Fruit fly (Drosophila melanogaster): Measurements from ENCODE around the gene Ets65A.

Ets65A gene

dm6 chr3L:6082561-6082960 is 14.9 kb upstream of the Ets65A start, which contains the start of gene CG13293 (continued):
- TF ChIP-seq pzg (GFP tag; optimal IDR thresholded peaks at IDR 0.05) = peak; percentile 63
- TF ChIP-seq btn (GFP tag; optimal IDR thresholded peaks at IDR 0.05) = no peak
- no peak for TF ChIP-seq Abd-B (GFP tag; optimal IDR thresholded peaks at IDR 0.05)
- no peak for TF ChIP-seq dati (GFP tag; IDR thresholded peaks at IDR 0.05)
- no peak for TF ChIP-seq BtbVII (GFP tag; optimal IDR thresholded peaks at IDR 0.05)
- no peak for TF ChIP-seq CG3847 (GFP tag; IDR thresholded peaks at IDR 0.05)
- TF ChIP-seq CG18764 (GFP tag; optimal IDR thresholded peaks at IDR 0.05) = no peak
- TF ChIP-seq ac (GFP tag; optimal IDR thresholded peaks at IDR 0.05) = no peak
- TF ChIP-seq bsh (GFP tag; optimal IDR thresholded peaks at IDR 0.05) = no peak
- peak; percentile 2 for TF ChIP-seq Ets97D (GFP tag; optimal IDR thresholded peaks at IDR 0.05)
- no peak for TF ChIP-seq cas (GFP tag; IDR thresholded peaks at IDR 0.05)
- no peak for TF ChIP-seq CG10366 (GFP tag; IDR thresholded peaks at IDR 0.05)
- no peak for TF ChIP-seq CG9817 (tag; optimal IDR thresholded peaks at IDR 0.05)
- no peak for TF ChIP-seq sisA (GFP tag; IDR thresholded peaks at IDR 0.05)
- TF ChIP-seq cg (GFP tag; optimal IDR thresholded peaks at IDR 0.05) = no peak
- no peak for TF ChIP-seq Ravus (GFP tag; IDR thresholded peaks at IDR 0.05)
- no peak for TF ChIP-seq Lhr (GFP tag; optimal IDR thresholded peaks at IDR 0.05)
- TF ChIP-seq corto (GFP tag; optimal IDR thresholded peaks at IDR 0.05) = no peak
- peak; percentile 24; the same call in 1 of the 2 replicates for TF ChIP-seq Rx (GFP tag; IDR thresholded peaks at IDR 0.05)
- TF ChIP-seq CG2116 (GFP tag; optimal IDR thresholded peaks at IDR 0.05) = no peak
- TF ChIP-seq CG18011 (GFP tag; optimal IDR thresholded peaks at IDR 0.05) = no peak
- no peak for TF ChIP-seq kay (GFP tag; optimal IDR thresholded peaks at IDR 0.05)
- TF ChIP-seq CG9932 (GFP tag; IDR thresholded peaks at IDR 0.05) = no peak
- no peak for TF ChIP-seq CG14014 (GFP tag; IDR thresholded peaks at IDR 0.05)
- TF ChIP-seq CG6272 (GFP tag; IDR thresholded peaks at IDR 0.05) = no peak
- TF ChIP-seq otp (GFP tag; IDR thresholded peaks at IDR 0.05) = no peak
- no peak for TF ChIP-seq CG8281 (tag; optimal IDR thresholded peaks at IDR 0.05)
- TF ChIP-seq pita (GFP tag; optimal IDR thresholded peaks at IDR 0.05) = no peak
- no peak for TF ChIP-seq Hr3 (GFP tag; optimal IDR thresholded peaks at IDR 0.05)
- peak; percentile 90 for TF ChIP-seq CG18476 (GFP tag; optimal IDR thresholded peaks at IDR 0.05)
- TF ChIP-seq Max (GFP tag; optimal IDR thresholded peaks at IDR 0.05) = no peak
- TF ChIP-seq Dad (GFP tag; optimal IDR thresholded peaks at IDR 0.05) = no peak
- no peak for TF ChIP-seq Vsx1 (GFP tag; optimal IDR thresholded peaks at IDR 0.05)
- TF ChIP-seq CG10431 (GFP tag; optimal IDR thresholded peaks at IDR 0.05) = peak; percentile 29
- no peak for TF ChIP-seq CG11085 (GFP tag; IDR thresholded peaks at IDR 0.05)
- TF ChIP-seq stc (GFP tag; IDR thresholded peaks at IDR 0.05) = no peak
- no peak for TF ChIP-seq CG5953 (GFP tag; IDR thresholded peaks at IDR 0.05)
- no peak for TF ChIP-seq CG13624 (GFP tag; optimal IDR thresholded peaks at IDR 0.05)
- TF ChIP-seq Nf-YB (GFP tag; optimal IDR thresholded peaks at IDR 0.05) = no peak
- no peak for TF ChIP-seq cwo (GFP tag; optimal IDR thresholded peaks at IDR 0.05)
- peak; percentile 1 for TF ChIP-seq trem (tag; optimal IDR thresholded peaks at IDR 0.05)
- TF ChIP-seq Meics (GFP tag; optimal IDR thresholded peaks at IDR 0.05) = no peak
- no peak for TF ChIP-seq Sry-β (GFP tag; optimal IDR thresholded peaks at IDR 0.05)
- TF ChIP-seq p53 (GFP tag; optimal IDR thresholded peaks at IDR 0.05) = no peak
- TF ChIP-seq CG6791 (GFP tag; IDR thresholded peaks at IDR 0.05; ENCODE audit: partially characterized antibody) = no peak
- no peak for TF ChIP-seq ewg (GFP tag; optimal IDR thresholded peaks at IDR 0.05)
- no peak for TF ChIP-seq sim (GFP tag; IDR thresholded peaks at IDR 0.05)
- TF ChIP-seq Bdp1 (GFP tag; optimal IDR thresholded peaks at IDR 0.05) = no peak
- peak; percentile 15 for TF ChIP-seq nerfin-1 (tag; optimal IDR thresholded peaks at IDR 0.05)
- no peak for TF ChIP-seq unpg (GFP tag; optimal IDR thresholded peaks at IDR 0.05)
- TF ChIP-seq MBD-R2 (GFP tag; IDR thresholded peaks at IDR 0.05) = peak; percentile 22; the same call in 1 of the 2 replicates
- TF ChIP-seq CG12744 (GFP tag; optimal IDR thresholded peaks at IDR 0.05) = no peak
